Worm (Caenorhabditis elegans) whole organism, L2 larva: ENCODE results near the gene nep-15.

Experiments
- F13H6.1 ChIP-seq: sonication (generic microtip); optimal IDR thresholded peaks from 2 replicates; lab custom pipeline; 2016; ENCODE audit warnings: missing genetic modification characterization, missing compliant biosample characterization
- R02D3.7 ChIP-seq: fragments of 150-350 bp; optimal IDR thresholded peaks from 2 replicates; lab custom pipeline; 2014; ENCODE audit warnings: missing biosample characterization, missing genetic modification characterization
- alr-1 ChIP-seq: fragments of 150-350 bp; optimal IDR thresholded peaks from 2 replicates; lab custom pipeline; 2014; ENCODE audit warnings: missing biosample characterization, missing genetic modification characterization
- blmp-1 ChIP-seq: sonication (generic microtip); optimal IDR thresholded peaks from 2 replicates; lab custom pipeline; 2017; ENCODE audit warnings: missing genetic modification characterization, mild to moderate bottlenecking, missing compliant biosample characterization, antibody characterized with exemption, moderate library complexity; ENCODE audit not compliant: insufficient read depth
- ceh-82 ChIP-seq: fragments of 150-350 bp; optimal IDR thresholded peaks from 2 replicates; lab custom pipeline; 2014; ENCODE audit warnings: missing biosample characterization, missing genetic modification characterization
- egl-27 ChIP-seq: sonication (generic microtip); optimal IDR thresholded peaks from 3 replicates; lab custom pipeline; 2017; ENCODE audit warnings: missing biosample characterization, missing genetic modification reagents, missing genetic modification characterization
- elt-3 ChIP-seq: sonication (generic microtip); optimal IDR thresholded peaks from 2 replicates; lab custom pipeline; 2017; ENCODE audit warnings: missing biosample characterization, missing genetic modification characterization
- fos-1 ChIP-seq: fragments of 150-350 bp; optimal IDR thresholded peaks from 2 replicates; lab custom pipeline; 2014; ENCODE audit warnings: missing biosample characterization, missing genetic modification characterization
- lin-11 ChIP-seq: fragments of 150-350 bp; sonication (generic microtip); optimal IDR thresholded peaks from 2 replicates; lab custom pipeline; 2014; ENCODE audit warnings: missing biosample characterization, missing genetic modification characterization, inconsistent platforms, mixed read lengths
- lin-39 ChIP-seq: fragments of 150-350 bp; optimal IDR thresholded peaks from 2 replicates; lab custom pipeline; 2014; ENCODE audit warnings: missing biosample characterization, missing genetic modification reagents, missing genetic modification characterization
- lsy-2 ChIP-seq, 2 experiments: fragments of 150-350 bp in 1 of 2; sonication (generic microtip) in 1 of 2; optimal IDR thresholded peaks; 2 replicates each; lab custom pipeline; 2014 to 2017; ENCODE audit warnings: missing biosample characterization in 2 of 2, missing genetic modification characterization in 2 of 2
- mab-5 ChIP-seq: fragments of 150-350 bp; optimal IDR thresholded peaks from 2 replicates; lab custom pipeline; 2014; ENCODE audit warnings: missing biosample characterization, missing genetic modification characterization
- mbf-1 ChIP-seq: sonication (generic microtip); optimal IDR thresholded peaks from 2 replicates; lab custom pipeline; 2017; ENCODE audit warnings: missing biosample characterization, missing genetic modification characterization
- mdl-1 ChIP-seq, 2 experiments: fragments of 150-350 bp in 1 of 2; sonication (generic microtip) in 1 of 2; optimal IDR thresholded peaks; 2 replicates each; lab custom pipeline; 2017; ENCODE audit warnings: missing biosample characterization in 2 of 2, missing genetic modification characterization in 2 of 2
- nhr-10 ChIP-seq: sonication (generic microtip); optimal IDR thresholded peaks from 2 replicates; lab custom pipeline; 2017; ENCODE audit warnings: missing biosample characterization, missing genetic modification characterization
- nhr-11 ChIP-seq: fragments of 150-350 bp; optimal IDR thresholded peaks from 2 replicates; lab custom pipeline; 2014; ENCODE audit warnings: missing biosample characterization, missing genetic modification characterization
- nhr-129 ChIP-seq: fragments of 150-350 bp; optimal IDR thresholded peaks from 2 replicates; lab custom pipeline; 2014; ENCODE audit warnings: missing biosample characterization, missing genetic modification characterization
- nhr-21 ChIP-seq: fragments of 150-350 bp; optimal IDR thresholded peaks from 2 replicates; lab custom pipeline; 2014; ENCODE audit warnings: missing biosample characterization, missing genetic modification characterization
- nhr-23 ChIP-seq: fragments of 150-350 bp; optimal IDR thresholded peaks from 2 replicates; lab custom pipeline; 2014; ENCODE audit warnings: missing biosample characterization, missing genetic modification reagents, missing genetic modification characterization
- nhr-25 ChIP-seq: fragments of 150-350 bp; sonication (generic microtip); optimal IDR thresholded peaks from 3 replicates; lab custom pipeline; 2014; ENCODE audit warnings: missing biosample characterization, missing genetic modification characterization
- nhr-6 ChIP-seq: fragments of 150-350 bp; optimal IDR thresholded peaks from 2 replicates; lab custom pipeline; 2014; ENCODE audit warnings: missing biosample characterization, missing genetic modification characterization
- peb-1 ChIP-seq: fragments of 150-350 bp; optimal IDR thresholded peaks from 2 replicates; lab custom pipeline; 2014; ENCODE audit warnings: missing biosample characterization, missing genetic modification characterization
- sem-4 ChIP-seq: fragments of 150-350 bp; optimal IDR thresholded peaks from 2 replicates; lab custom pipeline; 2014; ENCODE audit warnings: missing biosample characterization, missing genetic modification reagents, missing genetic modification characterization
- skn-1 ChIP-seq: sonication (generic microtip); optimal IDR thresholded peaks from 2 replicates; lab custom pipeline; 2017; ENCODE audit warnings: missing biosample characterization, missing genetic modification characterization
- sma-9 ChIP-seq, 2 experiments: fragments of 150-350 bp in 1 of 2; sonication (generic microtip) in 1 of 2; optimal IDR thresholded peaks; 2 replicates each; lab custom pipeline; 2014 to 2016; ENCODE audit warnings: missing genetic modification characterization in 2 of 2, mild to moderate bottlenecking in 1 of 2, missing biosample characterization in 1 of 2, missing compliant biosample characterization in 1 of 2, missing genetic modification reagents in 1 of 2, moderate library complexity in 1 of 2
- snpc-4 ChIP-seq: fragments of 150-350 bp; optimal IDR thresholded peaks from 2 replicates; lab custom pipeline; 2014; ENCODE audit warnings: missing biosample characterization, missing genetic modification characterization
- unc-39 ChIP-seq: fragments of 150-350 bp; optimal IDR thresholded peaks from 2 replicates; lab custom pipeline; 2014; ENCODE audit warnings: missing biosample characterization, missing genetic modification characterization
- unc-55 ChIP-seq: fragments of 150-350 bp; sonication (generic microtip); optimal IDR thresholded peaks from 3 replicates; lab custom pipeline; 2014; ENCODE audit warnings: missing biosample characterization, missing genetic modification reagents, missing genetic modification characterization
- zag-1 ChIP-seq: fragments of 150-350 bp; optimal IDR thresholded peaks from 2 replicates; lab custom pipeline; 2014; ENCODE audit warnings: missing biosample characterization, missing genetic modification characterization
- ztf-1 ChIP-seq: fragments of 200-800 bp; sonication (Bioruptor generic); conservative IDR thresholded peaks from 2 replicates; pipeline ENCODE4 v1.3.6; 2022; ENCODE audit warnings: missing genetic modification characterization, missing compliant biosample characterization
- ztf-4 ChIP-seq: fragments of 150-350 bp; optimal IDR thresholded peaks from 2 replicates; lab custom pipeline; 2014; ENCODE audit warnings: missing biosample characterization, missing genetic modification characterization

nep-15 gene

ce11 chrX:8371906-8372305 is at the start of gene nep-15:
Gene nep-15, plus strand, starts transcription at chrX:8372206.
- no peak for TF ChIP-seq nhr-25
- no peak for TF ChIP-seq ceh-82
- no peak for TF ChIP-seq snpc-4 (tag; lab: Kevin White, UChicago)
- TF ChIP-seq elt-3 = no peak
- TF ChIP-seq R02D3.7 (tag; lab: Kevin White, UChicago) = no peak
- TF ChIP-seq ztf-1 (GFP tag; lab: Robert Waterston, UW) = no peak
- TF ChIP-seq, all 48 proteins: peak for 0

ce11 chrX:8323371-8323770 is 48.6 kb upstream of the nep-15 start, which contains the start of gene R09F10.1:
Gene R09F10.1, plus strand, starts transcription at chrX:8323592.
- TF ChIP-seq mab-5 (no peak), fos-1 (tag; lab: Kevin White, UChicago) (peak; percentile 51)
- TF ChIP-seq, all 48 proteins: peak for 1

ce11 chrX:8326394-8326793 is 45.6 kb upstream of the nep-15 start, which contains the start of gene R09F10.8:
Gene R09F10.8, minus strand, starts transcription at chrX:8326451.
- TF ChIP-seq mab-5 (no peak), lin-11 (tag; lab: Kevin White, UChicago) (no peak), sem-4 (tag; lab: Kevin White, UChicago) (no peak), fos-1 (tag; lab: Kevin White, UChicago) (no peak), peb-1 (no peak), unc-39 (tag; lab: Kevin White, UChicago) (no peak), F13H6.1 (tag; lab: Kevin White, UChicago) (no peak), mdl-1 (tag; optimal IDR thresholded peaks at IDR 0.05; lab: Kevin White, UChicago) (no peak), lin-39 (tag; lab: Kevin White, UChicago) (no peak), alr-1 (tag; lab: Kevin White, UChicago) (no peak)

- no peak for TF ChIP-seq skn-1 (tag; lab: Kevin White, UChicago)
- no peak for TF ChIP-seq nhr-6 (tag; lab: Kevin White, UChicago)
- TF ChIP-seq unc-55 (GFP tag; lab: Kevin White, UChicago) = no peak
- TF ChIP-seq nhr-23 (tag; lab: Kevin White, UChicago) = no peak
- TF ChIP-seq ceh-82 = no peak
- TF ChIP-seq, all 48 proteins: peak for 0
Observed at ce11 chrX:8327800-8328199, 44.2 kb upstream of the nep-15 start, which contains the start of gene F55E10.4. Gene F55E10.4, minus strand, starts transcription at chrX:8327900.

- TF ChIP-seq R02D3.7 (tag; lab: Kevin White, UChicago) (no peak), unc-55 (GFP tag; lab: Kevin White, UChicago) (no peak), ceh-82 (no peak), nhr-10 (no peak), egl-27 (no peak), skn-1 (tag; lab: Kevin White, UChicago) (no peak), lin-11 (tag; lab: Kevin White, UChicago) (no peak), mbf-1 (tag; lab: Kevin White, UChicago) (no peak), fos-1 (tag; lab: Kevin White, UChicago) (no peak), nhr-23 (tag; lab: Kevin White, UChicago) (no peak), ztf-4 (tag; lab: Kevin White, UChicago) (no peak)
Observed at ce11 chrX:8340393-8340792, 31.6 kb upstream of the nep-15 start, which contains the start of gene F55E10.2. Gene F55E10.2, plus strand, starts transcription at chrX:8340693.

ce11 chrX:8341675-8342074 is 30.3 kb upstream of the nep-15 start, which contains the start of gene F55E10.1:
Gene F55E10.1, plus strand, starts transcription at chrX:8341975.
- TF ChIP-seq peb-1 = no peak
- no peak for TF ChIP-seq mbf-1 (tag; lab: Kevin White, UChicago)
- no peak for TF ChIP-seq nhr-6 (tag; lab: Kevin White, UChicago)
- TF ChIP-seq nhr-21 = no peak
- no peak for TF ChIP-seq skn-1 (tag; lab: Kevin White, UChicago)
- TF ChIP-seq R02D3.7 (tag; lab: Kevin White, UChicago) = no peak
- TF ChIP-seq egl-27 = no peak
- TF ChIP-seq zag-1 (tag; lab: Kevin White, UChicago) = no peak
- TF ChIP-seq lsy-2 (tag; optimal IDR thresholded peaks at IDR 0.05; lab: Kevin White, UChicago) = no peak
- TF ChIP-seq mab-5 = no peak
- no peak for TF ChIP-seq lin-39 (tag; lab: Kevin White, UChicago)
- no peak for TF ChIP-seq blmp-1 (tag; lab: Kevin White, UChicago)
- TF ChIP-seq unc-39 (tag; lab: Kevin White, UChicago) = no peak
- TF ChIP-seq nhr-11 (tag; lab: Kevin White, UChicago) = no peak
- no peak for TF ChIP-seq unc-55 (GFP tag; lab: Kevin White, UChicago)
- TF ChIP-seq nhr-129 (tag; lab: Kevin White, UChicago) = no peak
- no peak for TF ChIP-seq sma-9 (GFP tag; optimal IDR thresholded peaks at IDR 0.05; lab: Kevin White, UChicago)
- TF ChIP-seq sma-9 (tag; optimal IDR thresholded peaks at IDR 0.05; lab: Kevin White, UChicago) = no peak
- no peak for TF ChIP-seq lin-11 (tag; lab: Kevin White, UChicago)
